Fruit fly (Drosophila melanogaster): Measurements from ENCODE around the gene CCT2.

The CCT2 gene

DNA sequence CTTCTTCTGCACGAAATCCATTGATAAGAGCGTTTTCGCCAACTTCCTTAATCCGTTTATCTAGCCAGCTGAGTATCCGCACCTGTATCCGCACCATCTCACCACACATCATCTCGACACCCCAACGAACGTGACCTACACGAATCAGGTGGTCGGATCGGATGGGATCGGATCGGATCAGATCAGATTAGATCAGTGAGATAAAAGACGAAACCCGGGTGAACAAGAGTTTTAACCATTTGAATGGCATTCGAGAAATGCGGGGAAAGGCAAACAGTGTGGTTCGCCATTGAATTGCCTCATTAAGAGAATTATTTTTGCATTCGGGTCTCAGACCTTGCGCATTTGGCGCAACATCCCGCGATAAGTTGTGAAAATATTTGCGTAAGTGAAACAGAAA lies 44.5 kb upstream of the CCT2 start:
- TF ChIP-seq abd-A (tag; optimal IDR thresholded peaks at IDR 0.05): no peak
- peak; percentile 61 for TF ChIP-seq CG15479 (GFP tag; optimal IDR thresholded peaks at IDR 0.05)
- TF ChIP-seq grn (GFP tag; optimal IDR thresholded peaks at IDR 0.05): peak; percentile 79

DNA sequence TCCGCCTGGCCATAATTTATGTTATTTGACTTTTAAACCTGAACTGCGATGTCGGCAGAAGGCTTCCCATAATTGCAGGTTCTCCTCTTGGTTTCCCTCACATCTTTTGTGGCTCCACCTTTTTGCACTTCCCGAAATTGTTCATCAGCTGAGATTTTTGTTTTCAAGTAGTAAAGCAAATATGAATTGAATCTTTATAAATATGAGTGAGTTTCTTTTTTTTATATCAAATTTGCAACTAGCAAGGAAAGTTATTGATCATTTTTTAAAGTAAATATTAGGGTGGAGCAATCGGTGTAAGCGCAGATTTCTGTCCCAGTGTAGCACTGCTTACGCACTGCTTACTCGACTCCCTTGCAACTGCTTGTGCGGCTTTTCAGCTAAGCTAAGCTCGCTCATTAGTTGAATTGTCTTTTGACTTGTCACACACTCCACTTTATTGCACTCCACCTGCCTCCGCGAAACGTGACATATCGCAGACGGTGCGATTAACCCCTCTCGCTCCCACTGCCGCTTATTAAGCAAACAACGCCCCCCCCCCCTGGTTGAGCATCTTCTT lies 42.9 kb upstream of the CCT2 start:
- no peak for TF ChIP-seq grau (tag; optimal IDR thresholded peaks at IDR 0.05)
- TF ChIP-seq lab (GFP tag; optimal IDR thresholded peaks at IDR 0.05): no peak
- TF ChIP-seq C15 (GFP tag; IDR thresholded peaks at IDR 0.05): no peak
- no peak for TF ChIP-seq yki (optimal IDR thresholded peaks at IDR 0.05)
- TF ChIP-seq CG11247 (GFP tag; IDR thresholded peaks at IDR 0.05): no peak
- peak; percentile 23 for TF ChIP-seq gem (tag; optimal IDR thresholded peaks at IDR 0.05)
- no peak for TF ChIP-seq CG8765 (GFP tag; IDR thresholded peaks at IDR 0.05)
- no peak for TF ChIP-seq CG7372 (GFP tag; IDR thresholded peaks at IDR 0.05)
- no peak for TF ChIP-seq HmgZ (tag; optimal IDR thresholded peaks at IDR 0.05)
- TF ChIP-seq CG7928 (GFP tag; optimal IDR thresholded peaks at IDR 0.05): no peak
- no peak for TF ChIP-seq CG12391 (tag; optimal IDR thresholded peaks at IDR 0.05)
- peak; percentile 4 for TF ChIP-seq dmrt11E (tag; optimal IDR thresholded peaks at IDR 0.05)
- TF ChIP-seq CG11398 (GFP tag; optimal IDR thresholded peaks at IDR 0.05): no peak
- no peak for TF ChIP-seq CG13424 (tag; optimal IDR thresholded peaks at IDR 0.05)
- peak; percentile 25 for TF ChIP-seq zf30C (GFP tag; optimal IDR thresholded peaks at IDR 0.05)
- peak; percentile 39; the same call in 1 of the 2 replicates for TF ChIP-seq crol (GFP tag; IDR thresholded peaks at IDR 0.05)
- peak; percentile 87 for TF ChIP-seq sens (GFP tag)
- TF ChIP-seq Eip74EF (GFP tag; optimal IDR thresholded peaks at IDR 0.05): peak in 1 of 2 experiments; percentile 71
- TF ChIP-seq Awh (GFP tag; IDR thresholded peaks at IDR 0.05): peak; percentile 12; the same call in 1 of the 2 replicates
- no peak for TF ChIP-seq salm (tag; optimal IDR thresholded peaks at IDR 0.05)
- TF ChIP-seq CG31365 (tag; optimal IDR thresholded peaks at IDR 0.05): peak; percentile 90

DNA sequence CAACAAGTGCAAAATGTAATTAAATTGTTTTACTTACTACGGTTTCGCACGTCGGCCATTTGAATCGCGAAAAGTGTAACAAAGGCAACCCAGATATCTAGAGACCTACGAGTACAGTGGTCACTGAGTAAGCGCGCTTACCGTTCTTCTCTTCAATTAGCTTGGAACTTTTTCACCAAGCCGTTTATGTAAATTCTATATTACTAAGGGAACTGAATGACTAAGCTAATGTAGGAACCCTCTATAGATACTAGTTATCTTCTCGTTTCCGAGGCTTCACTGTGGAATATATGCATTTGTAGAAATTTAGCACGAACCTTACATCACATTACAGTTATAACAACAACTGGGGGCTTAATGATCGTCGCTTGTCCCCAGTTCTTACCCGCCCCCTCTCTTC lies 42.3 kb upstream of the CCT2 start:
- no peak for TF ChIP-seq crol (GFP tag; IDR thresholded peaks at IDR 0.05)
- no peak for TF ChIP-seq kni (GFP tag; optimal IDR thresholded peaks at IDR 0.05)
- TF ChIP-seq gt (GFP tag; IDR thresholded peaks at IDR 0.05): peak; percentile 13; the same call in 1 of the 2 replicates
- no peak for TF ChIP-seq CG1792 (GFP tag; optimal IDR thresholded peaks at IDR 0.05)
- no peak for TF ChIP-seq zen2 (GFP tag; IDR thresholded peaks at IDR 0.05; ENCODE audit: partially characterized antibody)
- peak; percentile 26; the same call in 1 of the 2 replicates for TF ChIP-seq wdn (GFP tag; IDR thresholded peaks at IDR 0.05)
- no peak for TF ChIP-seq NFAT (GFP tag; IDR thresholded peaks at IDR 0.05)
- peak; percentile 60; the same call in 1 of the 3 replicates for TF ChIP-seq zfh1 (GFP tag; IDR thresholded peaks at IDR 0.05)
- 0 out of 3 replicates have a peak, but pooled peaks have one; percentile 35 for TF ChIP-seq ase (GFP tag; IDR thresholded peaks at IDR 0.05)
- TF ChIP-seq B-H1 (GFP tag; IDR thresholded peaks at IDR 0.05): peak; percentile 31; the same call in 2 of the 3 replicates
- TF ChIP-seq CG4820 (GFP tag; optimal IDR thresholded peaks at IDR 0.05): peak; percentile 16
- no peak for TF ChIP-seq CG17361 (GFP tag; IDR thresholded peaks at IDR 0.05)
- no peak for TF ChIP-seq Hr39 (optimal IDR thresholded peaks at IDR 0.05)
- TF ChIP-seq CG18011 (GFP tag; optimal IDR thresholded peaks at IDR 0.05): no peak
- TF ChIP-seq esg (GFP tag; conservative IDR thresholded peaks at IDR 0.05): peak; percentile 66
- peak; percentile 3 for TF ChIP-seq dmrt11E (tag; optimal IDR thresholded peaks at IDR 0.05)
- TF ChIP-seq Ets65A (GFP tag): peak; percentile 65
- TF ChIP-seq Elba2 (GFP tag; optimal IDR thresholded peaks at IDR 0.05): no peak
- peak; percentile 57; the same call in 2 of the 4 replicates for TF ChIP-seq Gug (GFP tag; IDR thresholded peaks at IDR 0.05)
- TF ChIP-seq twi (tag; optimal IDR thresholded peaks at IDR 0.05): no peak
- peak; percentile 48 for TF ChIP-seq CG1603 (tag; optimal IDR thresholded peaks at IDR 0.05)
- 0 out of 3 replicates have a peak, but pooled peaks have one; percentile 28 for TF ChIP-seq CG7357 (GFP tag; IDR thresholded peaks at IDR 0.05)
- peak; percentile 45 for TF ChIP-seq dmrt99B (tag; optimal IDR thresholded peaks at IDR 0.05)
- peak; percentile 47 for TF ChIP-seq unpg (GFP tag; optimal IDR thresholded peaks at IDR 0.05)
- no peak for TF ChIP-seq hb (GFP tag; IDR thresholded peaks at IDR 0.05; ENCODE audit: partially characterized antibody)
- no peak for TF ChIP-seq repo (GFP tag; optimal IDR thresholded peaks at IDR 0.05)
- TF ChIP-seq Rx (GFP tag; IDR thresholded peaks at IDR 0.05): peak; percentile 40; the same call in 1 of the 2 replicates
